Worm (Caenorhabditis elegans) whole organism, L2 larva: ENCODE results near the gene C30G7.3.
A peak's percentile ranks its signal among the peaks of the same experiment; 100 is the strongest.

Experiments used
- C34F6.9 ChIP-seq: fragments of 150-350 bp; optimal IDR thresholded peaks from 2 replicates; lab custom pipeline; 2014; ENCODE audit warnings: missing biosample characterization, missing genetic modification characterization
- R02D3.7 ChIP-seq: fragments of 150-350 bp; optimal IDR thresholded peaks from 2 replicates; lab custom pipeline; 2014; ENCODE audit warnings: missing biosample characterization, missing genetic modification characterization
- Y55F3AM.14 ChIP-seq: fragments of 200-800 bp; sonication (Bioruptor generic); optimal IDR thresholded peaks from 2 replicates; lab custom pipeline; 2018; ENCODE audit warnings: mild to moderate bottlenecking, missing genetic modification characterization, missing compliant biosample characterization
- ZK546.5 ChIP-seq: sonication (generic microtip); optimal IDR thresholded peaks from 2 replicates; lab custom pipeline; 2017; ENCODE audit warnings: missing biosample characterization, missing genetic modification characterization
- aly-2 ChIP-seq: fragments of 150-350 bp; optimal IDR thresholded peaks from 2 replicates; lab custom pipeline; 2014; ENCODE audit warnings: missing biosample characterization, missing genetic modification characterization
- ama-1 ChIP-seq: fragments of 150-350 bp; optimal IDR thresholded peaks from 2 replicates; lab custom pipeline; 2018; ENCODE audit warnings: inconsistent platforms
- ceh-16 ChIP-seq: fragments of 150-350 bp; optimal IDR thresholded peaks from 2 replicates; lab custom pipeline; 2014; ENCODE audit warnings: missing biosample characterization, missing genetic modification characterization
- ceh-82 ChIP-seq: fragments of 150-350 bp; optimal IDR thresholded peaks from 2 replicates; lab custom pipeline; 2014; ENCODE audit warnings: missing biosample characterization, missing genetic modification characterization
- crh-2 ChIP-seq: sonication (generic microtip); optimal IDR thresholded peaks from 2 replicates; lab custom pipeline; 2017; ENCODE audit warnings: missing biosample characterization, missing genetic modification characterization
- dmd-4 ChIP-seq: sonication (generic microtip); optimal IDR thresholded peaks from 2 replicates; lab custom pipeline; 2017; ENCODE audit warnings: missing biosample characterization, missing genetic modification characterization
- elt-1 ChIP-seq: fragments of 150-350 bp; optimal IDR thresholded peaks from 2 replicates; lab custom pipeline; 2014; ENCODE audit warnings: missing biosample characterization, missing genetic modification characterization
- fos-1 ChIP-seq: fragments of 150-350 bp; optimal IDR thresholded peaks from 2 replicates; lab custom pipeline; 2014; ENCODE audit warnings: missing biosample characterization, missing genetic modification characterization
- gmeb-1 ChIP-seq: fragments of 150-350 bp; optimal IDR thresholded peaks from 2 replicates; lab custom pipeline; 2014; ENCODE audit warnings: missing biosample characterization, missing genetic modification characterization
- lin-11 ChIP-seq: fragments of 150-350 bp; sonication (generic microtip); optimal IDR thresholded peaks from 2 replicates; lab custom pipeline; 2014; ENCODE audit warnings: missing biosample characterization, missing genetic modification characterization, inconsistent platforms, mixed read lengths
- lin-13 ChIP-seq: fragments of 150-350 bp; optimal IDR thresholded peaks from 2 replicates; lab custom pipeline; 2014; ENCODE audit warnings: missing biosample characterization, missing genetic modification reagents, missing genetic modification characterization
- lsy-2 ChIP-seq, 2 experiments: fragments of 150-350 bp in 1 of 2; sonication (generic microtip) in 1 of 2; optimal IDR thresholded peaks; 2 replicates each; lab custom pipeline; 2014 to 2017; ENCODE audit warnings: missing biosample characterization in 2 of 2, missing genetic modification characterization in 2 of 2
- mdl-1 ChIP-seq, 2 experiments: fragments of 150-350 bp in 1 of 2; sonication (generic microtip) in 1 of 2; optimal IDR thresholded peaks; 2 replicates each; lab custom pipeline; 2017; ENCODE audit warnings: missing biosample characterization in 2 of 2, missing genetic modification characterization in 2 of 2
- nhr-10 ChIP-seq: sonication (generic microtip); optimal IDR thresholded peaks from 2 replicates; lab custom pipeline; 2017; ENCODE audit warnings: missing biosample characterization, missing genetic modification characterization
- nhr-12 ChIP-seq: fragments of 150-350 bp; optimal IDR thresholded peaks from 2 replicates; lab custom pipeline; 2014; ENCODE audit warnings: missing biosample characterization, missing genetic modification characterization
- nhr-129 ChIP-seq: fragments of 150-350 bp; optimal IDR thresholded peaks from 2 replicates; lab custom pipeline; 2014; ENCODE audit warnings: missing biosample characterization, missing genetic modification characterization
- nhr-23 ChIP-seq: fragments of 150-350 bp; optimal IDR thresholded peaks from 2 replicates; lab custom pipeline; 2014; ENCODE audit warnings: missing biosample characterization, missing genetic modification reagents, missing genetic modification characterization
- nhr-237 ChIP-seq: fragments of 150-350 bp; optimal IDR thresholded peaks from 2 replicates; lab custom pipeline; 2014; ENCODE audit warnings: missing biosample characterization, missing genetic modification characterization
- nhr-25 ChIP-seq: fragments of 150-350 bp; sonication (generic microtip); optimal IDR thresholded peaks from 3 replicates; lab custom pipeline; 2014; ENCODE audit warnings: missing biosample characterization, missing genetic modification characterization
- nhr-6 ChIP-seq: fragments of 150-350 bp; optimal IDR thresholded peaks from 2 replicates; lab custom pipeline; 2014; ENCODE audit warnings: missing biosample characterization, missing genetic modification characterization
- peb-1 ChIP-seq: fragments of 150-350 bp; optimal IDR thresholded peaks from 2 replicates; lab custom pipeline; 2014; ENCODE audit warnings: missing biosample characterization, missing genetic modification characterization
- sem-4 ChIP-seq: fragments of 150-350 bp; optimal IDR thresholded peaks from 2 replicates; lab custom pipeline; 2014; ENCODE audit warnings: missing biosample characterization, missing genetic modification reagents, missing genetic modification characterization
- skn-1 ChIP-seq: sonication (generic microtip); optimal IDR thresholded peaks from 2 replicates; lab custom pipeline; 2017; ENCODE audit warnings: missing biosample characterization, missing genetic modification characterization
- sma-3 ChIP-seq: sonication (generic microtip); optimal IDR thresholded peaks from 2 replicates; lab custom pipeline; 2016; ENCODE audit warnings: missing genetic modification reagents, missing genetic modification characterization, missing compliant biosample characterization
- sma-9 ChIP-seq, 2 experiments: fragments of 150-350 bp in 1 of 2; sonication (generic microtip) in 1 of 2; optimal IDR thresholded peaks; 2 replicates each; lab custom pipeline; 2014 to 2016; ENCODE audit warnings: missing genetic modification characterization in 2 of 2, mild to moderate bottlenecking in 1 of 2, missing biosample characterization in 1 of 2, missing compliant biosample characterization in 1 of 2, missing genetic modification reagents in 1 of 2, moderate library complexity in 1 of 2
- snpc-4 ChIP-seq: fragments of 150-350 bp; optimal IDR thresholded peaks from 2 replicates; lab custom pipeline; 2014; ENCODE audit warnings: missing biosample characterization, missing genetic modification characterization
- unc-55 ChIP-seq: fragments of 150-350 bp; sonication (generic microtip); optimal IDR thresholded peaks from 3 replicates; lab custom pipeline; 2014; ENCODE audit warnings: missing biosample characterization, missing genetic modification reagents, missing genetic modification characterization
- ztf-1 ChIP-seq: fragments of 200-800 bp; sonication (Bioruptor generic); conservative IDR thresholded peaks from 2 replicates; pipeline ENCODE4 v1.3.6; 2022; ENCODE audit warnings: missing genetic modification characterization, missing compliant biosample characterization
- ztf-11 ChIP-seq: sonication (generic microtip); optimal IDR thresholded peaks from 2 replicates; lab custom pipeline; 2017; ENCODE audit warnings: missing biosample characterization, missing genetic modification characterization
- ztf-4 ChIP-seq: fragments of 150-350 bp; optimal IDR thresholded peaks from 2 replicates; lab custom pipeline; 2014; ENCODE audit warnings: missing biosample characterization, missing genetic modification characterization

The C30G7.3 gene

ce11 chrV:14945697-14946096 is at the start of gene C30G7.3:
TSS of gene C30G7.3 (minus strand) at chrV:14945704.
- TF ChIP-seq nhr-237 (tag; lab: Kevin White, UChicago) (no peak), gmeb-1 (no peak), nhr-12 (tag; lab: Kevin White, UChicago) (no peak), unc-55 (GFP tag; lab: Kevin White, UChicago) (no peak), mdl-1 (tag; optimal IDR thresholded peaks at IDR 0.05; lab: Kevin White, UChicago) (no peak), nhr-6 (no peak), lin-13 (GFP tag; lab: Kevin White, UChicago) (no peak), lin-11 (no peak), lsy-2 (tag; optimal IDR thresholded peaks at IDR 0.05; lab: Kevin White, UChicago) (no peak), sma-9 (GFP tag; optimal IDR thresholded peaks at IDR 0.05; lab: Kevin White, UChicago) (no peak), sma-9 (tag; optimal IDR thresholded peaks at IDR 0.05; lab: Kevin White, UChicago) (no peak), ztf-11 (tag; lab: Kevin White, UChicago) (no peak), dmd-4 (tag; lab: Kevin White, UChicago) (no peak), elt-1 (no peak)
- TF ChIP-seq, all 48 proteins: peak for 0

- TF ChIP-seq sma-9 (GFP tag; optimal IDR thresholded peaks at IDR 0.05; lab: Kevin White, UChicago) (peak; percentile 60), sma-9 (tag; optimal IDR thresholded peaks at IDR 0.05; lab: Kevin White, UChicago) (no peak), sem-4 (tag; lab: Kevin White, UChicago) (no peak), fos-1 (tag; lab: Kevin White, UChicago) (peak; percentile 40), ztf-4 (tag; lab: Kevin White, UChicago) (no peak)
Observed at ce11 chrV:14993620-14994019, 48.1 kb upstream of the C30G7.3 start, which contains the start of gene fil-1. TSS of gene fil-1 (plus strand) at chrV:14993838.

ce11 chrV:14992627-14993117 is 47.2 kb upstream of the C30G7.3 start, which contains the start of gene T01C3.3:
TSS of gene T01C3.3 (minus strand) at chrV:14992677.
- TF ChIP-seq Y55F3AM.14 (GFP tag; lab: Kevin White, UChicago) (no peak), sma-3 (GFP tag; lab: Kevin White, UChicago) (no peak), peb-1 (tag; lab: Kevin White, UChicago) (no peak), ama-1 (no peak), C34F6.9 (no peak), ZK546.5 (tag; lab: Kevin White, UChicago) (no peak), aly-2 (no peak)

- TF ChIP-seq unc-55 (GFP tag; lab: Kevin White, UChicago) = no peak
- no peak for TF ChIP-seq ceh-82 (tag; lab: Kevin White, UChicago)
- no peak for TF ChIP-seq ceh-16 (tag; lab: Kevin White, UChicago)
- no peak for TF ChIP-seq lin-11
- no peak for TF ChIP-seq lin-13 (GFP tag; lab: Kevin White, UChicago)
- TF ChIP-seq ZK546.5 (tag; lab: Kevin White, UChicago) = no peak
- TF ChIP-seq snpc-4 (tag; lab: Kevin White, UChicago) = no peak
- no peak for TF ChIP-seq fos-1 (tag; lab: Kevin White, UChicago)
- TF ChIP-seq nhr-10 = no peak
- no peak for TF ChIP-seq aly-2
- no peak for TF ChIP-seq C34F6.9
- TF ChIP-seq mdl-1 (tag; optimal IDR thresholded peaks at IDR 0.05; lab: Kevin White, UChicago) = no peak
- TF ChIP-seq nhr-129 (tag; lab: Kevin White, UChicago) = no peak
- no peak for TF ChIP-seq nhr-23 (tag; lab: Kevin White, UChicago)
- TF ChIP-seq, all 48 proteins: peak for 0
Observed at ce11 chrV:14991489-14991888, 46.0 kb upstream of the C30G7.3 start.

ce11 chrV:14990843-14991242 is 45.3 kb upstream of the C30G7.3 start, which contains the start of the genes cdt-2 and T01C3.2:
TSS of gene cdt-2 (minus strand) at chrV:14991126.
TSS of gene T01C3.2 (plus strand) at chrV:14991168.
- no peak for TF ChIP-seq ZK546.5 (tag; lab: Kevin White, UChicago)
- TF ChIP-seq nhr-129 (tag; lab: Kevin White, UChicago) = peak; percentile 12
- peak; percentile 82 for TF ChIP-seq gmeb-1
- TF ChIP-seq ztf-1 (GFP tag; lab: Robert Waterston, UW) = no peak
- no peak for TF ChIP-seq fos-1 (tag; lab: Kevin White, UChicago)
- TF ChIP-seq skn-1 (tag; lab: Kevin White, UChicago) = no peak
- TF ChIP-seq sma-9 (GFP tag; optimal IDR thresholded peaks at IDR 0.05; lab: Kevin White, UChicago) = peak; percentile 21
- TF ChIP-seq sma-9 (tag; optimal IDR thresholded peaks at IDR 0.05; lab: Kevin White, UChicago) = no peak
- TF ChIP-seq crh-2 (tag; lab: Kevin White, UChicago) = peak; percentile 13
- peak; percentile 6 for TF ChIP-seq nhr-25 (tag; lab: Kevin White, UChicago)
- TF ChIP-seq lsy-2 (tag; optimal IDR thresholded peaks at IDR 0.05; lab: Kevin White, UChicago) = peak in 1 of 2 experiments; percentile 67
- TF ChIP-seq unc-55 (GFP tag; lab: Kevin White, UChicago) = peak; percentile 69
- no peak for TF ChIP-seq C34F6.9
- TF ChIP-seq nhr-10 = no peak
- TF ChIP-seq R02D3.7 = peak; percentile 84
